Fruit fly (Drosophila melanogaster) Kc167 (cell line): ENCODE data around the gene amd.

Experiments
- Myc ChIP-seq: fragments of >200 bp; optimal IDR thresholded peaks from 2 replicates; lab custom pipeline; 2017; ENCODE audit warnings: missing external identifiers
- h ChIP-seq: fragments of >200 bp; optimal IDR thresholded peaks from 3 replicates; lab custom pipeline; 2018; ENCODE audit warnings: missing external identifiers

DNA sequence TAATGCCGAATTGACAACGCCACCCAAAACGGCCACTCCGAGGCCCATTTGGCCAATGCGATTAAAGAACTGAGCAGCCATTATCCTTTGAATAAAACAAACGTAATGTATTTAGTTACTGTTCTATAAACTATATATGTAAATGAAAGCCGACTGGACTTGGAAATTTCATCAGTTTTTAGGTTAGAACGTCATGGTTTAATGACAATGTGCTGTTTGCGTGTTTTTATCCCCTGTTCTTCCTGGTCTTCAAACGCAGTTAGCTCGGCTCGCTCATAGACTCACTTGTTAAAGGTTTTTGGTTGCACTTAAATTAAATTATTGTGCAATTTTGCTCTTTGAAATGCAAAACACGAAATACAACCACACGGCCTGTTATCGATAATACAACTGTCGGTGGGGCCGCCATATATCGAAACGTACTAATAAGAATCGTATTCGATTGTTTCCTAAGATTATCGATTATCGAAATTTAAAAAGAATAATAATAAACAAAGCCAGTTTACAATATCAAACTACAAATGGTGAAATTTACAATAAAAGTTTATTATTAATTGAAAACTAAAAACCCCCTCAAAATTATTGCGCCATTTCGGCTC is 13.6 kb downstream of the amd start, which contains the start of gene Phb1:
- TF ChIP-seq h (no peak), Myc (lab: Kevin White, UChicago) (no peak)
